Worm (Caenorhabditis elegans) whole organism, early embryonic: ENCODE results near the gene fipr-7.

Experiments used
- B0310.2 ChIP-seq: sonication (generic microtip); optimal IDR thresholded peaks from 2 replicates; lab custom pipeline; 2016; ENCODE audit warnings: mild to moderate bottlenecking, missing genetic modification characterization, missing compliant biosample characterization
- ama-1 ChIP-seq: fragments of 150-350 bp; optimal IDR thresholded peaks from 2 replicates; lab custom pipeline; 2014
- ceh-36 ChIP-seq: sonication (generic microtip); optimal IDR thresholded peaks from 2 replicates; lab custom pipeline; 2016; ENCODE audit warnings: missing genetic modification characterization, inconsistent platforms, missing compliant biosample characterization
- ets-7 ChIP-seq: sonication (generic microtip); optimal IDR thresholded peaks from 2 replicates; lab custom pipeline; 2016; ENCODE audit warnings: missing genotype, missing genetic modification characterization, missing compliant biosample characterization
- flt-1 ChIP-seq: fragments of 200-800 bp; sonication (Bioruptor generic); IDR thresholded peaks from 2 replicates; pipeline ENCODE4 v1.3.6; 2022; ENCODE audit warnings: missing genetic modification characterization, missing compliant biosample characterization
- hmbx-1 ChIP-seq: sonication (generic microtip); optimal IDR thresholded peaks from 2 replicates; lab custom pipeline; 2016; ENCODE audit warnings: mild to moderate bottlenecking, missing genetic modification characterization, missing compliant biosample characterization
- hmg-4 ChIP-seq: fragments of 200-800 bp; sonication (Bioruptor generic); optimal IDR thresholded peaks from 2 replicates; lab custom pipeline; 2018; ENCODE audit warnings: mild to moderate bottlenecking, missing genetic modification characterization, missing compliant biosample characterization
- pes-1 ChIP-seq: fragments of 200-800 bp; sonication (Bioruptor generic); IDR thresholded peaks from 2 replicates; pipeline ENCODE4 v1.3.6; 2022; ENCODE audit warnings: missing genetic modification reagents, missing genetic modification characterization, missing compliant biosample characterization
- sea-1 ChIP-seq: fragments of 200-800 bp; sonication (Bioruptor generic); conservative IDR thresholded peaks from 2 replicates; pipeline ENCODE4 v1.3.6; 2022; ENCODE audit warnings: missing genetic modification characterization, missing compliant biosample characterization

ce11 chrV:10222007-10222406 is 7.6 kb upstream of the fipr-7 start, which contains the start of gene C12D8.20:
- TF ChIP-seq ceh-36: no peak
- TF ChIP-seq ama-1: no peak
- no peak for TF ChIP-seq flt-1 (GFP tag; lab: Robert Waterston, UW)
- no peak for TF ChIP-seq pes-1 (GFP tag; lab: Robert Waterston, UW)
- no peak for TF ChIP-seq hmg-4
- no peak for TF ChIP-seq B0310.2 (tag; lab: Kevin White, UChicago)
- no peak for TF ChIP-seq sea-1
- no peak for TF ChIP-seq hmbx-1 (tag; lab: Kevin White, UChicago)
- no peak for TF ChIP-seq ets-7 (tag; lab: Kevin White, UChicago)
